Worm (Caenorhabditis elegans) whole organism, mixed stage, embryonic: ENCODE results near the gene par-5.

Experiments used
- M03D4.4 ChIP-seq: sonication (generic microtip); optimal IDR thresholded peaks from 2 replicates; lab custom pipeline; 2017; ENCODE audit warnings: mild to moderate bottlenecking, missing genetic modification characterization, missing compliant biosample characterization
- blmp-1 ChIP-seq: fragments of 150-350 bp; optimal IDR thresholded peaks from 2 replicates; lab custom pipeline; 2014; ENCODE audit warnings: missing biosample characterization, missing genetic modification characterization
- cnd-1 ChIP-seq: fragments of 200-800 bp; sonication (Bioruptor generic); optimal IDR thresholded peaks from 2 replicates; lab custom pipeline; 2018; ENCODE audit warnings: mild to moderate bottlenecking, missing genetic modification characterization, missing compliant biosample characterization
- elt-3 ChIP-seq: fragments of 150-350 bp; optimal IDR thresholded peaks from 2 replicates; lab custom pipeline; 2014; ENCODE audit warnings: missing biosample characterization, missing genetic modification characterization
- lin-32 ChIP-seq: fragments of 200-800 bp; sonication (Bioruptor generic); optimal IDR thresholded peaks from 2 replicates; lab custom pipeline; 2018; ENCODE audit warnings: mild to moderate bottlenecking, missing genetic modification characterization, missing compliant biosample characterization
- mls-2 ChIP-seq: sonication (generic microtip); optimal IDR thresholded peaks from 2 replicates; lab custom pipeline; 2016; ENCODE audit warnings: mild to moderate bottlenecking, missing genetic modification characterization, moderate library complexity, missing compliant biosample characterization
- nhr-237 ChIP-seq: fragments of 150-350 bp; optimal IDR thresholded peaks from 2 replicates; lab custom pipeline; 2014; ENCODE audit warnings: missing biosample characterization, missing genetic modification characterization
- snpc-4 ChIP-seq: fragments of 150-350 bp; optimal IDR thresholded peaks from 2 replicates; lab custom pipeline; 2014; ENCODE audit warnings: missing biosample characterization, missing genetic modification characterization
- unc-39 ChIP-seq: fragments of 150-350 bp; optimal IDR thresholded peaks from 2 replicates; lab custom pipeline; 2014; ENCODE audit warnings: missing biosample characterization, missing genetic modification characterization
- zip-8 ChIP-seq: fragments of 150-350 bp; optimal IDR thresholded peaks from 2 replicates; lab custom pipeline; 2014; ENCODE audit warnings: missing biosample characterization, missing genetic modification characterization

DNA sequence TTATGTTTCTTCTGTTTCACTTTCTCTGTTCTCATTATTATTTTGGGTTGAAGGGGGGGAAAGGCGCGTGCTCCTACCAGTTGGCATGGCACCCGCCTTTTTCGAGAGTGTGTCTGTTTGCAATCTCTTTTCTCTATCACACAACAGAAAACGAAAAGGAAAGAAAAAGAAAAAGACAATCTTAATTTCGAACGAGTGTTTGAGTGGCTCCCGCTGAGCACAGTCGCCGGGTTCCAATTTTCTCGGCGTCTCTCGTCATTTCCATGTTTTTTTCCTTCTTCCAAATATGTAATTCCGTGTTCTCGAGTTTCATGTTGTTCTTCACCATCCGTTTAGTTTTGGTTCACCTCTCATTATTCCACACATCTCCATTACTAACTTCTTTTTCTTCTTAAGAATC is 20.4 kb upstream of the par-5 start, which contains the start of gene F38H4.3:
- no peak for TF ChIP-seq M03D4.4 (tag; lab: Kevin White, UChicago)
- TF ChIP-seq lin-32 (GFP tag; lab: Kevin White, UChicago) = no peak
- no peak for TF ChIP-seq snpc-4
- no peak for TF ChIP-seq blmp-1 (tag; lab: Kevin White, UChicago)
- no peak for TF ChIP-seq mls-2 (tag; lab: Kevin White, UChicago)
- no peak for TF ChIP-seq unc-39 (tag; lab: Kevin White, UChicago)
- TF ChIP-seq elt-3 (tag; lab: Kevin White, UChicago) = no peak
- no peak for TF ChIP-seq zip-8 (tag; lab: Kevin White, UChicago)
- TF ChIP-seq nhr-237 = no peak
- no peak for TF ChIP-seq cnd-1 (tag; lab: Kevin White, UChicago)
